Worm (Caenorhabditis elegans) whole organism, L1 larva: ENCODE results near the gene T09A5.15.

Experiments
- ceh-82 ChIP-seq, 3 experiments: fragments of 150-350 bp in 1 of 3; sonication (generic microtip) in 2 of 3; optimal IDR thresholded peaks; 2 replicates each; lab custom pipeline; 2014 to 2017; ENCODE audit warnings: missing biosample characterization in 3 of 3, missing genetic modification characterization in 3 of 3
- egl-27 ChIP-seq, 2 experiments: fragments of 150-350 bp in 1 of 2; sonication (generic microtip); optimal IDR thresholded peaks; 3 replicates each; lab custom pipeline; 2017 to 2018; ENCODE audit warnings: missing biosample characterization in 2 of 2, missing genetic modification characterization in 2 of 2, missing genetic modification reagents in 2 of 2
- lin-15B ChIP-seq: fragments of 150-350 bp; sonication (generic microtip); optimal IDR thresholded peaks from 3 replicates; lab custom pipeline; 2014; ENCODE audit warnings: missing biosample characterization, missing genetic modification characterization
- mep-1 ChIP-seq: fragments of 150-350 bp; optimal IDR thresholded peaks from 2 replicates; lab custom pipeline; 2014; ENCODE audit warnings: missing biosample characterization, missing genetic modification characterization
- nhr-76 ChIP-seq: sonication (generic microtip); optimal IDR thresholded peaks from 2 replicates; lab custom pipeline; 2017; ENCODE audit warnings: missing biosample characterization, missing genetic modification characterization
- nhr-77 ChIP-seq: fragments of 150-350 bp; optimal IDR thresholded peaks from 2 replicates; lab custom pipeline; 2014; ENCODE audit warnings: missing biosample characterization, missing genetic modification characterization
- rnt-1 ChIP-seq: sonication (generic microtip); optimal IDR thresholded peaks from 2 replicates; lab custom pipeline; 2016; ENCODE audit warnings: mild to moderate bottlenecking, missing genetic modification characterization, moderate library complexity, missing compliant biosample characterization
- unc-62 ChIP-seq: fragments of 150-350 bp; optimal IDR thresholded peaks from 2 replicates; lab custom pipeline; 2014; ENCODE audit warnings: missing biosample characterization, missing genetic modification reagents, missing genetic modification characterization

DNA sequence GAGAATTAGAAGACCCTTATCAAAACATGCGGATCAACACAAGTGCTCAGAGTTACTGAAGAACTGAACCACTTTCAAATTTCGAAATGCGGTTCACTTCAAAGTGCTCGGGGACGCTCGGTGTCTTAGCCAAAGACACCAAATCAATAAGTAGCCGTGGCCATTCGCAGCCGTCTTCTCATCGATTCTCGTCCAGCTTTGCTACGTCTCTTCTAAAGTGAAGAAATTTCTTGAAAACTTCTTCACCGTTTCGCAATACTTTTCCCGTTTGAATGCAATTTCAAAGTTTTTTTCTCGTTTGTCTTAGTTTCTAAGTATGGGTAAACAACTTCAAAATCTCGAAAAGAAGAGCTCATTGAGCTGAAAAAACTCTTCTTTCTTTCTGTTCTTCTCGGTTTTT is 27.1 kb downstream of the T09A5.15 start:
- TF ChIP-seq nhr-77 (tag; lab: Kevin White, UChicago), result no peak
- no peak for TF ChIP-seq mep-1 (tag; lab: Kevin White, UChicago)
- peak; percentile 12 to 68 (median 22) for TF ChIP-seq ceh-82 (tag; optimal IDR thresholded peaks at IDR 0.05; lab: Kevin White, UChicago)
- TF ChIP-seq rnt-1 (tag; lab: Kevin White, UChicago), result no peak
- TF ChIP-seq unc-62 (GFP tag; lab: Kevin White, UChicago), result no peak
- no peak for TF ChIP-seq egl-27 (tag; optimal IDR thresholded peaks at IDR 0.05; lab: Kevin White, UChicago)
- TF ChIP-seq nhr-76, result no peak
- no peak for TF ChIP-seq lin-15B (tag; lab: Kevin White, UChicago)
